Fruit fly (Drosophila melanogaster) whole organism, prepupa: ENCODE data around the gene Ogdh.
A peak's percentile ranks its signal among the peaks of the same experiment; 100 is the strongest.

Source experiments
- Blimp-1 ChIP-seq: fragments of 200-800 bp; sonication (Bioruptor generic); optimal IDR thresholded peaks from 3 replicates; lab custom pipeline; 2017; ENCODE audit warnings: missing biosample characterization, missing genetic modification characterization, mild to moderate bottlenecking, moderate library complexity, missing genetic modification reagents
- CG11294 ChIP-seq: fragments of 200-800 bp; sonication (Bioruptor generic); IDR thresholded peaks from 2 replicates; pipeline ENCODE4 v1.3.6; 2022; ENCODE audit warnings: missing biosample characterization, missing genetic modification characterization
- CG11762 ChIP-seq: fragments of 200-800 bp; sonication (Bioruptor generic); optimal IDR thresholded peaks from 3 replicates; lab custom pipeline; 2016; ENCODE audit warnings: missing biosample characterization, missing genetic modification characterization; ENCODE audit not compliant: insufficient read depth
- CG11902 ChIP-seq: fragments of 200-800 bp; sonication (Bioruptor generic); optimal IDR thresholded peaks from 3 replicates; lab custom pipeline; 2016; ENCODE audit warnings: missing biosample characterization, missing genetic modification characterization
- CG15336 ChIP-seq: fragments of 200-800 bp; sonication (Bioruptor generic); IDR thresholded peaks from 2 replicates; pipeline ENCODE4 v1.3.6; 2022; ENCODE audit warnings: missing biosample characterization, missing genetic modification characterization
- CG1621 ChIP-seq: fragments of 200-800 bp; sonication (Bioruptor generic); optimal IDR thresholded peaks from 3 replicates; lab custom pipeline; 2018; ENCODE audit warnings: missing biosample characterization, mild to moderate bottlenecking, missing genetic modification characterization
- CG16779 ChIP-seq: fragments of 200-800 bp; sonication (Bioruptor generic); optimal IDR thresholded peaks from 3 replicates; lab custom pipeline; 2017; ENCODE audit warnings: missing biosample characterization, mild to moderate bottlenecking, missing genetic modification characterization
- CG3032 ChIP-seq: fragments of 200-800 bp; optimal IDR thresholded peaks from 2 replicates; lab custom pipeline; 2019; ENCODE audit warnings: missing biosample characterization, mild to moderate bottlenecking, missing genetic modification characterization, moderate library complexity
- CG31627 ChIP-seq: fragments of 200-800 bp; sonication (Bioruptor generic); optimal IDR thresholded peaks from 3 replicates; lab custom pipeline; 2016; ENCODE audit warnings: missing biosample characterization, missing genetic modification characterization
- CG32006 ChIP-seq: fragments of 200-800 bp; sonication (Bioruptor generic); optimal IDR thresholded peaks from 3 replicates; lab custom pipeline; 2017; ENCODE audit warnings: missing biosample characterization, mild to moderate bottlenecking, missing genetic modification characterization
- CG34406 ChIP-seq: fragments of 200-800 bp; sonication (Bioruptor generic); optimal IDR thresholded peaks from 3 replicates; lab custom pipeline; 2016; ENCODE audit warnings: missing biosample characterization, missing genetic modification characterization
- CG3919 ChIP-seq: fragments of 200-800 bp; sonication (Bioruptor generic); optimal IDR thresholded peaks from 3 replicates; lab custom pipeline; 2016; ENCODE audit warnings: missing biosample characterization, missing genetic modification characterization
- CG4318 ChIP-seq: fragments of 200-800 bp; sonication (Bioruptor generic); optimal IDR thresholded peaks from 3 replicates; lab custom pipeline; 2017; ENCODE audit warnings: missing biosample characterization, mild to moderate bottlenecking, missing genetic modification characterization
- CG6808 ChIP-seq: fragments of 200-800 bp; sonication (Bioruptor generic); optimal IDR thresholded peaks from 3 replicates; lab custom pipeline; 2017; ENCODE audit warnings: missing biosample characterization, missing genetic modification characterization, mild to moderate bottlenecking, moderate library complexity, missing genetic modification reagents
- CG6854 ChIP-seq: fragments of 200-800 bp; sonication (Bioruptor generic); optimal IDR thresholded peaks from 2 replicates; lab custom pipeline; 2017; ENCODE audit warnings: missing biosample characterization, mild to moderate bottlenecking, missing genetic modification characterization
- CG7368 ChIP-seq: fragments of 200-800 bp; sonication (Bioruptor generic); optimal IDR thresholded peaks from 3 replicates; lab custom pipeline; 2016; ENCODE audit warnings: missing biosample characterization, missing genetic modification characterization
- CG8119 ChIP-seq: fragments of 200-800 bp; sonication (Bioruptor generic); IDR thresholded peaks from 3 replicates; pipeline ENCODE4 v1.3.6; 2022; ENCODE audit warnings: missing biosample characterization, missing genetic modification characterization
- CG8319 ChIP-seq: fragments of 200-800 bp; sonication (Bioruptor generic); optimal IDR thresholded peaks from 3 replicates; lab custom pipeline; 2016; ENCODE audit warnings: missing biosample characterization, missing genetic modification characterization
- CG8632 ChIP-seq: fragments of 200-800 bp; sonication (Bioruptor generic); optimal IDR thresholded peaks from 3 replicates; lab custom pipeline; 2016; ENCODE audit warnings: missing biosample characterization, missing genetic modification characterization
- Eip75B ChIP-seq: fragments of 200-800 bp; sonication (Bioruptor generic); optimal IDR thresholded peaks from 3 replicates; lab custom pipeline; 2016; ENCODE audit warnings: missing biosample characterization, missing genetic modification characterization
- Eip78C ChIP-seq: fragments of 200-800 bp; sonication (Bioruptor generic); peaks from one replicate; lab custom pipeline; 2016; ENCODE audit warnings: missing biosample characterization, missing genetic modification characterization
- Eip93F ChIP-seq: fragments of 200-800 bp; sonication (Bioruptor generic); optimal IDR thresholded peaks from 2 replicates; lab custom pipeline; 2016; ENCODE audit warnings: missing biosample characterization, mild to moderate bottlenecking, missing genetic modification characterization
- Ets21C ChIP-seq: fragments of 200-800 bp; sonication (Bioruptor generic); optimal IDR thresholded peaks from 3 replicates; lab custom pipeline; 2016; ENCODE audit warnings: missing biosample characterization, missing genetic modification characterization
- Ets96B ChIP-seq: fragments of 200-800 bp; optimal IDR thresholded peaks from 2 replicates; lab custom pipeline; 2019; ENCODE audit warnings: missing biosample characterization, mild to moderate bottlenecking, missing genetic modification characterization, moderate library complexity
- Hr38 ChIP-seq: sonication (Bioruptor generic); optimal IDR thresholded peaks from 2 replicates; lab custom pipeline; 2016; ENCODE audit warnings: missing biosample characterization, missing genetic modification characterization
- Hr4 ChIP-seq: fragments of 200-800 bp; sonication (Bioruptor generic); optimal IDR thresholded peaks from 3 replicates; lab custom pipeline; 2016; ENCODE audit warnings: missing biosample characterization, missing genetic modification characterization
- Met ChIP-seq: fragments of 200-800 bp; sonication (Bioruptor generic); optimal IDR thresholded peaks from 3 replicates; lab custom pipeline; 2016; ENCODE audit warnings: missing biosample characterization, missing genetic modification characterization
- OdsH ChIP-seq: fragments of 200-800 bp; sonication (Bioruptor generic); optimal IDR thresholded peaks from 3 replicates; lab custom pipeline; 2016; ENCODE audit warnings: missing biosample characterization, missing genetic modification characterization
- Smox ChIP-seq: fragments of 200-800 bp; sonication (Bioruptor generic); optimal IDR thresholded peaks from 3 replicates; lab custom pipeline; 2016; ENCODE audit warnings: missing biosample characterization, missing genetic modification characterization
- Sox102F ChIP-seq: fragments of 200-800 bp; sonication (Bioruptor generic); optimal IDR thresholded peaks from 2 replicates; lab custom pipeline; 2016; ENCODE audit warnings: missing biosample characterization, mild to moderate bottlenecking, missing genetic modification characterization
- Sox15 ChIP-seq: fragments of 200-800 bp; sonication (Bioruptor generic); optimal IDR thresholded peaks from 3 replicates; lab custom pipeline; 2016; ENCODE audit warnings: missing biosample characterization, missing genetic modification characterization
- achi ChIP-seq: fragments of 200-800 bp; sonication (Bioruptor generic); optimal IDR thresholded peaks from 3 replicates; lab custom pipeline; 2016; ENCODE audit warnings: missing biosample characterization, missing genetic modification characterization
- dac ChIP-seq: fragments of 200-800 bp; sonication (Bioruptor generic); optimal IDR thresholded peaks from 2 replicates; lab custom pipeline; 2017; ENCODE audit warnings: missing biosample characterization, mild to moderate bottlenecking, missing genetic modification characterization
- dsx ChIP-seq: fragments of 200-800 bp; optimal IDR thresholded peaks from 3 replicates; lab custom pipeline; 2019; ENCODE audit warnings: missing biosample characterization, mild to moderate bottlenecking, missing genetic modification characterization, moderate library complexity; ENCODE audit not compliant: poor library complexity, severe bottlenecking
- eg ChIP-seq: fragments of 200-800 bp; sonication (Bioruptor generic); IDR thresholded peaks from 3 replicates; pipeline ENCODE4 v1.3.6; 2022; ENCODE audit warnings: missing biosample characterization, missing genetic modification characterization
- esn ChIP-seq: fragments of 200-800 bp; sonication (Bioruptor generic); optimal IDR thresholded peaks from 2 replicates; lab custom pipeline; 2016; ENCODE audit warnings: missing biosample characterization, mild to moderate bottlenecking, missing genetic modification characterization, moderate library complexity
- fd59A ChIP-seq: fragments of 200-800 bp; sonication (Bioruptor generic); optimal IDR thresholded peaks from 2 replicates; lab custom pipeline; 2017; ENCODE audit warnings: missing biosample characterization, mild to moderate bottlenecking, missing genetic modification characterization, missing genetic modification reagents
- fkh ChIP-seq: fragments of 200-800 bp; sonication (Bioruptor generic); optimal IDR thresholded peaks from 3 replicates; lab custom pipeline; 2017; ENCODE audit warnings: missing biosample characterization, mild to moderate bottlenecking, missing genetic modification characterization, moderate library complexity
- lz ChIP-seq: fragments of 200-800 bp; sonication (Bioruptor generic); optimal IDR thresholded peaks from 3 replicates; lab custom pipeline; 2016; ENCODE audit warnings: missing biosample characterization, missing genetic modification characterization
- pdm3 ChIP-seq: fragments of 200-800 bp; sonication (Bioruptor generic); optimal IDR thresholded peaks from 3 replicates; lab custom pipeline; 2016; ENCODE audit warnings: missing biosample characterization, missing genetic modification characterization
- salr ChIP-seq, 2 experiments: fragments of 200-800 bp; sonication (Bioruptor generic); optimal IDR thresholded peaks; 3 replicates each; lab custom pipeline; 2016 to 2018; ENCODE audit warnings: missing biosample characterization in 2 of 2, missing genetic modification characterization in 2 of 2, mild to moderate bottlenecking in 1 of 2
- spab ChIP-seq: fragments of 200-800 bp; sonication (Bioruptor generic); optimal IDR thresholded peaks from 2 replicates; lab custom pipeline; 2017; ENCODE audit warnings: missing biosample characterization, mild to moderate bottlenecking, missing genetic modification characterization, missing genetic modification reagents
- ss ChIP-seq, 2 experiments: fragments of 200-800 bp; sonication (Bioruptor generic); optimal IDR thresholded peaks; 2 replicates in 1 of 2; 3 replicates in 1 of 2; lab custom pipeline; 2017 to 2018; ENCODE audit warnings: mild to moderate bottlenecking in 2 of 2, missing biosample characterization in 2 of 2, missing genetic modification characterization in 2 of 2, moderate library complexity in 1 of 2
- svp ChIP-seq: fragments of 200-800 bp; sonication (Bioruptor generic); peaks from one replicate; lab custom pipeline; 2016; ENCODE audit warnings: missing biosample characterization, missing genetic modification characterization
- topi ChIP-seq: fragments of 200-800 bp; sonication (Bioruptor generic); optimal IDR thresholded peaks from 3 replicates; lab custom pipeline; 2016; ENCODE audit warnings: missing biosample characterization, missing genetic modification characterization
- vri ChIP-seq: fragments of 200-800 bp; sonication (Bioruptor generic); optimal IDR thresholded peaks from 3 replicates; lab custom pipeline; 2016; ENCODE audit warnings: missing biosample characterization, mild to moderate bottlenecking, missing genetic modification characterization

The Ogdh gene

dm6 chr3L:16956003-16956767 lies 1.6 kb downstream of the Ogdh start (continued):
- TF ChIP-seq vri (GFP tag; lab: Kevin White, UChicago): no peak
- peak; percentile 1 for TF ChIP-seq achi (GFP tag; lab: Kevin White, UChicago)
- no peak for TF ChIP-seq CG32006
- TF ChIP-seq Hr38 (GFP tag; lab: Kevin White, UChicago): no peak
- peak; percentile 18 for TF ChIP-seq CG3919 (GFP tag; lab: Kevin White, UChicago)
- TF ChIP-seq CG8119 (GFP tag; lab: Robert Waterston, UW): no peak; the same call in 2 of the 3 replicates
- no peak for TF ChIP-seq CG34406 (GFP tag; lab: Kevin White, UChicago)
- no peak for TF ChIP-seq dac (GFP tag; lab: Kevin White, UChicago)
- no peak for TF ChIP-seq fkh (GFP tag; lab: Kevin White, UChicago)
- TF ChIP-seq Eip93F (GFP tag; lab: Kevin White, UChicago): no peak
- TF ChIP-seq topi (GFP tag; lab: Kevin White, UChicago): no peak
- TF ChIP-seq CG4318: no peak
- no peak for TF ChIP-seq Eip75B (GFP tag; lab: Kevin White, UChicago)
- TF ChIP-seq pdm3 (GFP tag; lab: Kevin White, UChicago): no peak
- TF ChIP-seq CG6854 (GFP tag; lab: Kevin White, UChicago): no peak
- TF ChIP-seq CG11762: no peak
- no peak for TF ChIP-seq esn (GFP tag; lab: Kevin White, UChicago)
- TF ChIP-seq ss (GFP tag; optimal IDR thresholded peaks at IDR 0.05; lab: Kevin White, UChicago): peak in 1 of 2 experiments; percentile 53
- TF ChIP-seq Smox (GFP tag; lab: Kevin White, UChicago): peak; percentile 8
- TF ChIP-seq CG31627 (GFP tag; lab: Kevin White, UChicago): no peak
- TF ChIP-seq CG6808 (GFP tag; lab: Kevin White, UChicago): peak; percentile 3
- peak in 1 of 2 experiments; percentile 56 for TF ChIP-seq salr (GFP tag; optimal IDR thresholded peaks at IDR 0.05; lab: Kevin White, UChicago)
- TF ChIP-seq dsx (GFP tag; lab: Kevin White, UChicago): no peak
- no peak for TF ChIP-seq Met
- TF ChIP-seq CG8319 (GFP tag; lab: Kevin White, UChicago): no peak
- no peak for TF ChIP-seq Ets21C (GFP tag; lab: Kevin White, UChicago)
- 0 out of 2 replicates have a peak, but pooled peaks have one; percentile 18 for TF ChIP-seq CG11294 (GFP tag; lab: Robert Waterston, UW)
- peak; percentile 29 for TF ChIP-seq CG8632
- no peak for TF ChIP-seq CG1621
- TF ChIP-seq CG11902 (GFP tag; lab: Kevin White, UChicago): no peak
- TF ChIP-seq OdsH (GFP tag; lab: Kevin White, UChicago): peak; percentile 10
- no peak for TF ChIP-seq CG15336 (GFP tag; lab: Robert Waterston, UW)
- no peak for TF ChIP-seq Sox15 (GFP tag; lab: Kevin White, UChicago)
- peak; percentile 23 for TF ChIP-seq fd59A (GFP tag; lab: Kevin White, UChicago)
- peak; percentile 47 for TF ChIP-seq CG3032 (tag; lab: Kevin White, UChicago)
- TF ChIP-seq svp (GFP tag; lab: Kevin White, UChicago): no peak

dm6 chr3L:16956768-16957533 lies 2.3 kb downstream of the Ogdh start:
- TF ChIP-seq CG16779 (tag; lab: Kevin White, UChicago) (no peak), CG11902 (GFP tag; lab: Kevin White, UChicago) (no peak), dac (GFP tag; lab: Kevin White, UChicago) (no peak), eg (GFP tag; lab: Robert Waterston, UW) (peak; percentile 51), Sox102F (GFP tag; lab: Kevin White, UChicago) (peak; percentile 28), Ets96B (tag; lab: Kevin White, UChicago) (no peak), Sox15 (GFP tag; lab: Kevin White, UChicago) (peak; percentile 4), lz (GFP tag; lab: Kevin White, UChicago) (no peak), CG7368 (GFP tag; lab: Kevin White, UChicago) (no peak), svp (GFP tag; lab: Kevin White, UChicago) (peak; percentile 67), spab (no peak), Hr4 (GFP tag; lab: Kevin White, UChicago) (peak; percentile 30), Blimp-1 (peak; percentile 33), vri (GFP tag; lab: Kevin White, UChicago) (peak; percentile 63), Eip75B (GFP tag; lab: Kevin White, UChicago) (no peak), Smox (GFP tag; lab: Kevin White, UChicago) (no peak), Hr38 (GFP tag; lab: Kevin White, UChicago) (no peak), CG11762 (no peak), topi (GFP tag; lab: Kevin White, UChicago) (peak; percentile 26), Eip78C (GFP tag; lab: Kevin White, UChicago) (peak; percentile 67), CG6854 (GFP tag; lab: Kevin White, UChicago) (no peak), Met (peak; percentile 55), fkh (GFP tag; lab: Kevin White, UChicago) (peak; percentile 27)
